Worm (Caenorhabditis elegans) whole organism, mixed stage, embryonic: Measurements from ENCODE around the gene ges-1.
A peak's percentile ranks its signal among the peaks of the same experiment; 100 is the strongest.

Experiments
- M03D4.4 ChIP-seq: sonication (generic microtip); optimal IDR thresholded peaks from 2 replicates; lab custom pipeline; 2017; ENCODE audit warnings: mild to moderate bottlenecking, missing genetic modification characterization, missing compliant biosample characterization
- ceh-43 ChIP-seq: fragments of 200-800 bp; sonication (Bioruptor generic); optimal IDR thresholded peaks from 2 replicates; lab custom pipeline; 2018; ENCODE audit warnings: mild to moderate bottlenecking, missing genetic modification characterization, moderate library complexity, missing compliant biosample characterization
- ceh-83 ChIP-seq: fragments of 200-800 bp; sonication (Bioruptor generic); optimal IDR thresholded peaks from 2 replicates; lab custom pipeline; 2018; ENCODE audit warnings: mild to moderate bottlenecking, missing genetic modification characterization, missing compliant biosample characterization
- ces-1 ChIP-seq: fragments of 150-350 bp; optimal IDR thresholded peaks from 2 replicates; lab custom pipeline; 2014; ENCODE audit warnings: missing biosample characterization, missing genetic modification reagents, missing genetic modification characterization
- cnd-1 ChIP-seq: fragments of 200-800 bp; sonication (Bioruptor generic); optimal IDR thresholded peaks from 2 replicates; lab custom pipeline; 2018; ENCODE audit warnings: mild to moderate bottlenecking, missing genetic modification characterization, missing compliant biosample characterization
- drap-1 ChIP-seq: fragments of 200-800 bp; sonication (Bioruptor generic); optimal IDR thresholded peaks from 3 replicates; lab custom pipeline; 2018; ENCODE audit warnings: mild to moderate bottlenecking, missing genetic modification characterization, missing compliant biosample characterization
- flh-1 ChIP-seq: fragments of 200-800 bp; sonication (Bioruptor generic); optimal IDR thresholded peaks from 2 replicates; lab custom pipeline; 2018; ENCODE audit warnings: mild to moderate bottlenecking, missing genetic modification characterization, moderate library complexity, missing compliant biosample characterization
- ham-2 ChIP-seq: fragments of 200-800 bp; sonication (Bioruptor generic); optimal IDR thresholded peaks from 2 replicates; lab custom pipeline; 2018; ENCODE audit warnings: mild to moderate bottlenecking, missing genetic modification characterization, missing compliant biosample characterization
- hlh-1 ChIP-seq: fragments of 150-350 bp; optimal IDR thresholded peaks from 2 replicates; lab custom pipeline; 2014; ENCODE audit warnings: missing biosample characterization, missing genetic modification reagents, missing genetic modification characterization
- lin-13 ChIP-seq: fragments of 150-350 bp; optimal IDR thresholded peaks from 2 replicates; lab custom pipeline; 2014; ENCODE audit warnings: missing biosample characterization, missing genetic modification characterization
- lin-32 ChIP-seq: fragments of 200-800 bp; sonication (Bioruptor generic); optimal IDR thresholded peaks from 2 replicates; lab custom pipeline; 2018; ENCODE audit warnings: mild to moderate bottlenecking, missing genetic modification characterization, missing compliant biosample characterization
- lsy-2 ChIP-seq: fragments of 150-350 bp; optimal IDR thresholded peaks from 2 replicates; lab custom pipeline; 2014; ENCODE audit warnings: missing biosample characterization, missing genetic modification characterization
- mab-5 ChIP-seq: fragments of 150-350 bp; optimal IDR thresholded peaks from 2 replicates; lab custom pipeline; 2014; ENCODE audit warnings: missing biosample characterization, missing genetic modification characterization
- mep-1 ChIP-seq: fragments of 150-350 bp; optimal IDR thresholded peaks from 2 replicates; lab custom pipeline; 2017; ENCODE audit warnings: missing biosample characterization, missing genetic modification reagents, missing genetic modification characterization, inconsistent platforms
- mls-2 ChIP-seq: sonication (generic microtip); optimal IDR thresholded peaks from 2 replicates; lab custom pipeline; 2016; ENCODE audit warnings: mild to moderate bottlenecking, missing genetic modification characterization, moderate library complexity, missing compliant biosample characterization
- nhr-12 ChIP-seq: fragments of 150-350 bp; optimal IDR thresholded peaks from 2 replicates; lab custom pipeline; 2014; ENCODE audit warnings: missing biosample characterization, missing genetic modification characterization
- nhr-2 ChIP-seq: fragments of 150-350 bp; optimal IDR thresholded peaks from 2 replicates; lab custom pipeline; 2014; ENCODE audit warnings: missing biosample characterization, missing genetic modification characterization
- nhr-28 ChIP-seq: fragments of 150-350 bp; optimal IDR thresholded peaks from 2 replicates; lab custom pipeline; 2014; ENCODE audit warnings: missing biosample characterization, missing genetic modification characterization
- nhr-76 ChIP-seq: sonication (generic microtip); optimal IDR thresholded peaks from 2 replicates; lab custom pipeline; 2017; ENCODE audit warnings: missing biosample characterization, missing genetic modification characterization
- pha-4 ChIP-seq: fragments of 150-350 bp; optimal IDR thresholded peaks from 2 replicates; lab custom pipeline; 2018; ENCODE audit warnings: missing biosample characterization, missing genetic modification reagents, missing genetic modification characterization
- sem-2 ChIP-seq: fragments of 200-800 bp; sonication (Bioruptor generic); optimal IDR thresholded peaks from 2 replicates; lab custom pipeline; 2018; ENCODE audit warnings: mild to moderate bottlenecking, missing genetic modification characterization, missing compliant biosample characterization
- snpc-4 ChIP-seq: fragments of 150-350 bp; optimal IDR thresholded peaks from 2 replicates; lab custom pipeline; 2014; ENCODE audit warnings: missing biosample characterization, missing genetic modification characterization
- sptf-1 ChIP-seq: sonication (generic microtip); optimal IDR thresholded peaks from 2 replicates; lab custom pipeline; 2017; ENCODE audit warnings: mild to moderate bottlenecking, missing genetic modification characterization, moderate library complexity, missing compliant biosample characterization
- tbx-8 ChIP-seq: fragments of 200-800 bp; sonication (Bioruptor generic); optimal IDR thresholded peaks from 2 replicates; lab custom pipeline; 2018; ENCODE audit warnings: mild to moderate bottlenecking, missing genetic modification characterization, moderate library complexity, missing compliant biosample characterization
- unc-120 ChIP-seq: sonication (generic microtip); optimal IDR thresholded peaks from 2 replicates; lab custom pipeline; 2017; ENCODE audit warnings: missing genetic modification characterization, missing compliant biosample characterization; ENCODE audit not compliant: poor library complexity, severe bottlenecking
- unc-39 ChIP-seq: fragments of 150-350 bp; optimal IDR thresholded peaks from 2 replicates; lab custom pipeline; 2014; ENCODE audit warnings: missing biosample characterization, missing genetic modification characterization
- unc-62 ChIP-seq: fragments of 150-350 bp; optimal IDR thresholded peaks from 2 replicates; lab custom pipeline; 2014; ENCODE audit warnings: missing biosample characterization, missing genetic modification reagents, missing genetic modification characterization
- zip-8 ChIP-seq: fragments of 150-350 bp; optimal IDR thresholded peaks from 2 replicates; lab custom pipeline; 2014; ENCODE audit warnings: missing biosample characterization, missing genetic modification characterization
- ztf-11 ChIP-seq: fragments of 150-350 bp; optimal IDR thresholded peaks from 2 replicates; lab custom pipeline; 2014; ENCODE audit warnings: missing biosample characterization, missing genetic modification characterization

Gene ges-1

ce11 chrV:1431702-1432187 is at the start of gene ges-1:
TSS of gene ges-1 (minus strand) at chrV:1432137.
- TF ChIP-seq zip-8 (tag; lab: Kevin White, UChicago) = no peak
- TF ChIP-seq tbx-8 (GFP tag; lab: Kevin White, UChicago) = no peak
- TF ChIP-seq nhr-76 (tag; lab: Kevin White, UChicago) = no peak
- no peak for TF ChIP-seq unc-62 (GFP tag; lab: Kevin White, UChicago)

- TF ChIP-seq ces-1 (GFP tag; lab: Kevin White, UChicago) = no peak
- TF ChIP-seq hlh-1 (tag; lab: Kevin White, UChicago) = peak; percentile 69
Measured at ce11 chrV:1480841-1481240, 48.9 kb upstream of the ges-1 start.

- TF ChIP-seq nhr-2 = no peak
- no peak for TF ChIP-seq zip-8 (tag; lab: Kevin White, UChicago)
- TF ChIP-seq mab-5 = no peak
- TF ChIP-seq flh-1 = no peak
- TF ChIP-seq ham-2 (GFP tag; lab: Kevin White, UChicago) = no peak
- no peak for TF ChIP-seq tbx-8 (GFP tag; lab: Kevin White, UChicago)
- TF ChIP-seq, all 35 proteins: peak for 0
Measured at ce11 chrV:1476841-1477240, 44.9 kb upstream of the ges-1 start.

DNA sequence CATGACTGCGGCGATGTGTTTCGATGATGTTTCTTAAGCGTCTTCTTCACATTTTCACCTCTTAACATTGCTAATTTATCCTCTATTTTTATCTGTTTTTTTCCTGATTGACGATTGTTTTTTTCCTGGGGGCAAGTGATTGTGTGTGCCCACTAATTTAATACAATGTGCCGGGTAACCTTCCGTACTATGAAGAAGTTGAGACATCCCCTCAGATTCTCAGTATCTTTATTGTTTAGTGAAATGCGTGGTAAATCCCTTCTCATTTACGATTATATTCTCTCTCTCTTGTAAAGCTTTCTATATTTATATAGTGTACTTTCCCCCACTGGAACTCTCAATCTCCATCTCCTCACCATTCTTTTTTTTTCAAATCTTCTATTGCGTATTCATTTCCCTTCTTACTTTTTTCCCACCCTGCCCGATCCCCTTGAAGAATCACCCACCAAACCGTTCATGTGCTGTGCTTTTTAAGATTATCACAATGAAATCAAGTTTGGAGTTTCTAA is 44.4 kb upstream of the ges-1 start:
- TF ChIP-seq unc-39 (tag; lab: Kevin White, UChicago) = no peak
- no peak for TF ChIP-seq zip-8 (tag; lab: Kevin White, UChicago)
- TF ChIP-seq hlh-1 (tag; lab: Kevin White, UChicago) = no peak
- no peak for TF ChIP-seq ham-2 (GFP tag; lab: Kevin White, UChicago)
- TF ChIP-seq ces-1 (GFP tag; lab: Kevin White, UChicago) = no peak
- TF ChIP-seq unc-120 (tag; lab: Kevin White, UChicago) = no peak
- TF ChIP-seq nhr-2 = no peak

DNA sequence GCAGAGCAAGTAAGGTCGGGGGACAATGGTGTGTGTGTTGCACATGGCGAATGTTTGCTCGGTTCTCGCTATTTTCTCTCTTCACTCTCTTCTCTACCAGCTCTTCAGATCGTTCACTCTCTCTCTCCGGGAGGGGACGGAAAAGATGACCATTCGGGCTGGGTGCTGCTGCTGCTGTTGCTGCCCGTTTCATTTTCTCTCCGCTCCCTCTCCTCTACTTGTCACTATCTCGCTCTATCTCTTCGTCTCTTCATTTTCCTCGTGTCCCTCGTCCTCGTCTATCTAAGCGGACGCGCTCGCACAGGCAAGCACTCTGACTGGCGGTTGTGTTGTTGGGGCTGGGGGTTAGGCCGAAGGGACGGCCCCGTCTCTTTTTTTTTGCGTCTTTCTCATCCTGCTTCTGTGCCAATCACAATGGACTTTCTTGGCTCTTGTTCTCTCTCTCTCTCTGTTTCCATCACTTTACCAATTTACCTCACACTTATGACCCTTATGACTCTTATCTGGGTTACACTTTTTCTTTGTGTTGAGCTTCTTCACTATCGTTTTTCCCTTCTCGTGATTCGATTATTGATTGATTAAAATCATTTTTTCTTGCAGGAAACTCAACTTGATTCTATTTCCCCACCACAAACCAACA is 42.7 kb upstream of the ges-1 start, which contains the start of the genes F53E2.2 and unc-60:
Gene F53E2.2 (plus strand): TSS at position 601 of the 640 bp plus-strand sequence.
Gene unc-60 (plus strand): TSS at position 601 of the 640 bp plus-strand sequence.
- TF ChIP-seq drap-1 (GFP tag; lab: Kevin White, UChicago) (peak; percentile 43), lsy-2 (tag; lab: Kevin White, UChicago) (peak; percentile 38), nhr-2 (peak; percentile 49), M03D4.4 (peak; percentile 56), cnd-1 (tag; lab: Kevin White, UChicago) (peak; percentile 26), nhr-28 (tag; lab: Kevin White, UChicago) (no peak), sem-2 (no peak), lin-32 (no peak), unc-62 (GFP tag; lab: Kevin White, UChicago) (peak; percentile 86), snpc-4 (no peak), ham-2 (GFP tag; lab: Kevin White, UChicago) (peak; percentile 86), hlh-1 (tag; lab: Kevin White, UChicago) (peak; percentile 65), pha-4 (peak; percentile 74), sptf-1 (tag; lab: Kevin White, UChicago) (peak; percentile 75), ceh-43 (GFP tag; lab: Kevin White, UChicago) (no peak), mep-1 (peak; percentile 51), lin-13 (tag; lab: Kevin White, UChicago) (peak; percentile 81), nhr-12 (no peak), unc-120 (tag; lab: Kevin White, UChicago) (peak; percentile 94), ces-1 (GFP tag; lab: Kevin White, UChicago) (peak; percentile 32), mls-2 (peak; percentile 61), ceh-83 (GFP tag; lab: Kevin White, UChicago) (no peak), ztf-11 (tag; lab: Kevin White, UChicago) (peak; percentile 9)

- TF ChIP-seq cnd-1 (tag; lab: Kevin White, UChicago) = peak; percentile 16
- TF ChIP-seq unc-39 (tag; lab: Kevin White, UChicago) = no peak
- no peak for TF ChIP-seq lsy-2 (tag; lab: Kevin White, UChicago)
- TF ChIP-seq snpc-4 = no peak
- TF ChIP-seq hlh-1 (tag; lab: Kevin White, UChicago) = peak; percentile 10
- TF ChIP-seq unc-62 (GFP tag; lab: Kevin White, UChicago) = peak; percentile 49
- no peak for TF ChIP-seq M03D4.4
- TF ChIP-seq pha-4 = no peak
Measured at ce11 chrV:1472569-1472968, 40.6 kb upstream of the ges-1 start.
